Worm (Caenorhabditis elegans): ENCODE measurements around the gene F19F10.14.

DNA sequence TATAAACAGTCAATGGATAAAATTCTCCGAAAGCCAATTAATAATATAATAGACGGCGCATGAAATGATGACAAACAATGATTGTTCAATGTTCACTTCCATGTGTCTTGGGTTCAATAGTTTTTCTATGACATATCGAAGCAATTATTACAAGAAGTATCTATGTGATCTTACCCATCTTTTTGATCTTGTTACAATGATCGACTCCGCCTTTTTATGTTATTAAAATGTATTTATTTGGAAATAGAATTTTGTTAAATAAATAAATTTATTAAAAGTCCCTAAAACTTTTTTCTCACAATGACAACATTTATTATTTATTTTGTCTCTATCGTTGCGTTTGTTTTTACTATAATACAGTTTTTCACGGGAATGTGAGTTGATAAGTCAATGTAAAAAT lies 41.0 kb downstream of the F19F10.14 start, which contains the start of gene swt-2:
- no peak for TF ChIP-seq tbx-8 (GFP tag; optimal IDR thresholded peaks at IDR 0.05)
- no peak for TF ChIP-seq unc-62 (GFP tag; optimal IDR thresholded peaks at IDR 0.05)
- no peak for TF ChIP-seq snpc-4 (tag; optimal IDR thresholded peaks at IDR 0.05)
- no peak for TF ChIP-seq nhr-237 (tag; optimal IDR thresholded peaks at IDR 0.05)
- no peak for TF ChIP-seq mep-1 (tag; optimal IDR thresholded peaks at IDR 0.05)
- TF ChIP-seq lin-13 (tag; optimal IDR thresholded peaks at IDR 0.05) = no peak
- no peak for TF ChIP-seq ces-1 (GFP tag; optimal IDR thresholded peaks at IDR 0.05)
- no peak for TF ChIP-seq unc-39 (tag; optimal IDR thresholded peaks at IDR 0.05)
- no peak for TF ChIP-seq sptf-1 (tag; optimal IDR thresholded peaks at IDR 0.05)
- TF ChIP-seq nhr-28 (tag; optimal IDR thresholded peaks at IDR 0.05) = no peak
- TF ChIP-seq drap-1 (GFP tag; optimal IDR thresholded peaks at IDR 0.05) = no peak
- TF ChIP-seq lsy-2 (tag; optimal IDR thresholded peaks at IDR 0.05) = no peak
- no peak for TF ChIP-seq elt-1 (tag; optimal IDR thresholded peaks at IDR 0.05; ENCODE audit: borderline replicate concordance, insufficient read depth)
- TF ChIP-seq pha-4 (tag; optimal IDR thresholded peaks at IDR 0.05) = no peak

Data from whole organism, mixed stage, embryonic.